Fruit fly (Drosophila melanogaster): ENCODE data around the gene PGRP-LB.

The PGRP-LB gene

DNA sequence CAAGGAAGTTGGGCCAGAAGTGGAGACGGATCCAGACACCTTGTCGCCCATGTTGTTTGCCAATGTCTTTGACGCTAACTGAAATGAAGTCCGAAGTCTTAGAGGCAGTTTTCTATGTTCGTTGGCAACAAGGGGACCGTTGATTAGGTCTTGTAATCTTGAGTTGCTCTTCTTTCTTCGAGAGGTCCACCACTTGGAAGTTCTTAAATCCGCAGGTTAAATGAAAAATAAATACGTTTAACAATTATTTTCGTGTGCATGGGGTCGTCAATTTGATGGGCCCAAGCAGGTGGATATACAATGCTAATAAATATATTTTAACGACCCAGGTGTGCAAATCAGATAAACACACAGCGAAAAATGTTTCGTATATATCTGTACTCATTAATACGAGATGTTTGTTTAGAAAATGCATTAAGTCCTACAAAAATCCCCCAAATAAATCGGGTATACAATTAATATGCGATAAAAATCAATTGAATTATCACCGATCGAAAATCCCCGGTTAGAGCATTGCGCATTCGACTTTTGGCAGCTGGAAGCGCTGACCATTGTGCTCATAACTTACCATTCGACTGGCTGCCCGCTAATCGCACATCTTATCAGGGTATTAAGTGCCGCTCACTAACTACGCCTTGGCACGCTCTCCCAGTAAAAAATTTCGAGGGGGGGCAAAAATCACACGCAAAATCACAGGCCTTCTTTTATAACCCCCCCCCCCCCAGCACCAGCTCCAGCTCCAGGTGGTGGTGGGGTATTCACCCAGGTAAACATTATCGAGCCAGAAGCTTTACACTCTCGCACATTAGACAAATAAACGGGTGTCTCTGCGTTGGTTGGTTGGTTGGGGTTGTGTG, at the start of gene PGRP-LB:
Gene PGRP-LB (minus strand): TSS at position 51 of the 857 bp plus-strand sequence.
- TF ChIP-seq mam (GFP tag; optimal IDR thresholded peaks at IDR 0.05): peak; percentile 36
- TF ChIP-seq ci (GFP tag; IDR thresholded peaks at IDR 0.05): no peak
- no peak for TF ChIP-seq ac (GFP tag; optimal IDR thresholded peaks at IDR 0.05)
- peak; percentile 21 for TF ChIP-seq pho (GFP tag; optimal IDR thresholded peaks at IDR 0.05)
- TF ChIP-seq btn (GFP tag; optimal IDR thresholded peaks at IDR 0.05): no peak
- no peak for TF ChIP-seq pita (GFP tag; optimal IDR thresholded peaks at IDR 0.05)
- no peak for TF ChIP-seq ap (GFP tag; IDR thresholded peaks at IDR 0.05)
- no peak for TF ChIP-seq HLH54F (GFP tag; optimal IDR thresholded peaks at IDR 0.05)
- TF ChIP-seq CG17568 (GFP tag; optimal IDR thresholded peaks at IDR 0.05): no peak
- TF ChIP-seq CG2875 (GFP tag; optimal IDR thresholded peaks at IDR 0.05): no peak
- no peak for TF ChIP-seq H2.0 (GFP tag; IDR thresholded peaks at IDR 0.05)
- no peak for TF ChIP-seq Gug (GFP tag; IDR thresholded peaks at IDR 0.05)
- TF ChIP-seq NC2α (GFP tag; optimal IDR thresholded peaks at IDR 0.05): no peak
- no peak for TF ChIP-seq sqz (GFP tag; optimal IDR thresholded peaks at IDR 0.05)
- peak; percentile 53 for TF ChIP-seq CG7839 (tag; optimal IDR thresholded peaks at IDR 0.05)
- no peak for TF ChIP-seq CG6175 (GFP tag; IDR thresholded peaks at IDR 0.05)
- TF ChIP-seq scrt (GFP tag; optimal IDR thresholded peaks at IDR 0.05): no peak
- no peak for TF ChIP-seq ems (GFP tag; optimal IDR thresholded peaks at IDR 0.05)
- no peak for TF ChIP-seq Ada2b (GFP tag; IDR thresholded peaks at IDR 0.05)
- no peak for TF ChIP-seq Lpt (GFP tag; optimal IDR thresholded peaks at IDR 0.05)
- peak; percentile 27 for TF ChIP-seq CG15011 (GFP tag; optimal IDR thresholded peaks at IDR 0.05)
- TF ChIP-seq en (GFP tag; optimal IDR thresholded peaks at IDR 0.05): no peak
- no peak for TF ChIP-seq CG6854 (GFP tag; optimal IDR thresholded peaks at IDR 0.05)
- TF ChIP-seq toy (GFP tag; IDR thresholded peaks at IDR 0.05): no peak
- TF ChIP-seq CG8478 (optimal IDR thresholded peaks at IDR 0.05): no peak
- no peak for TF ChIP-seq mld (GFP tag; IDR thresholded peaks at IDR 0.05; ENCODE audit: partially characterized antibody)
- peak; percentile 26 for TF ChIP-seq D19B (GFP tag; optimal IDR thresholded peaks at IDR 0.05)
- TF ChIP-seq CG2678 (tag; optimal IDR thresholded peaks at IDR 0.05): peak; percentile 49
- TF ChIP-seq caup (GFP tag; optimal IDR thresholded peaks at IDR 0.05; ENCODE audit: severe bottlenecking): no peak
- TF ChIP-seq Hr78 (GFP tag; optimal IDR thresholded peaks at IDR 0.05): no peak
- TF ChIP-seq CG10654 (GFP tag; optimal IDR thresholded peaks at IDR 0.05): no peak
- TF ChIP-seq pfk (GFP tag; optimal IDR thresholded peaks at IDR 0.05): no peak
- TF ChIP-seq croc (GFP tag; conservative IDR thresholded peaks at IDR 0.05): no peak
- TF ChIP-seq Antp (GFP tag; optimal IDR thresholded peaks at IDR 0.05): no peak
- TF ChIP-seq Rx (GFP tag; IDR thresholded peaks at IDR 0.05): no peak
- TF ChIP-seq zfh2 (GFP tag; optimal IDR thresholded peaks at IDR 0.05): peak; percentile 21
- no peak for TF ChIP-seq insv (GFP tag; optimal IDR thresholded peaks at IDR 0.05)
- TF ChIP-seq Tbp (GFP tag; optimal IDR thresholded peaks at IDR 0.05): no peak
- no peak for TF ChIP-seq CG5180 (GFP tag; optimal IDR thresholded peaks at IDR 0.05)
- no peak for TF ChIP-seq CG8359 (GFP tag; optimal IDR thresholded peaks at IDR 0.05; ENCODE audit: borderline replicate concordance)
- no peak for TF ChIP-seq Hr39 (optimal IDR thresholded peaks at IDR 0.05)
- TF ChIP-seq HLHmδ (GFP tag; optimal IDR thresholded peaks at IDR 0.05): no peak
- TF ChIP-seq CG11085 (GFP tag; IDR thresholded peaks at IDR 0.05): no peak
- peak; percentile 21 to 29 for TF ChIP-seq dpn (GFP tag; optimal IDR thresholded peaks at IDR 0.05)
- TF ChIP-seq run (tag; optimal IDR thresholded peaks at IDR 0.05): no peak
- no peak for TF ChIP-seq ro (GFP tag; IDR thresholded peaks at IDR 0.05)
- no peak for TF ChIP-seq Max (GFP tag; optimal IDR thresholded peaks at IDR 0.05)
- TF ChIP-seq NfI (GFP tag; optimal IDR thresholded peaks at IDR 0.05): peak; percentile 7
- TF ChIP-seq Bteb2 (GFP tag; optimal IDR thresholded peaks at IDR 0.05): no peak
- no peak for TF ChIP-seq Side (GFP tag; optimal IDR thresholded peaks at IDR 0.05)
- no peak for TF ChIP-seq gfzf (GFP tag; optimal IDR thresholded peaks at IDR 0.05)
